Fruit fly (Drosophila melanogaster) Kc167 (cell line): Measurements from ENCODE around the gene Odj.
"Not testable (repeated sequence)": the region's sequence is repeated elsewhere in the genome, so short reads cannot be mapped to it uniquely, and the experiment has no call there.

ENCODE experiments used
- Myc ChIP-seq: fragments of >200 bp; optimal IDR thresholded peaks from 2 replicates; lab custom pipeline; 2017; ENCODE audit warnings: missing external identifiers
- Sin3A ChIP-seq: fragments of >200 bp; optimal IDR thresholded peaks from 2 replicates; lab custom pipeline; 2018; ENCODE audit warnings: missing external identifiers
- h ChIP-seq: fragments of >200 bp; optimal IDR thresholded peaks from 3 replicates; lab custom pipeline; 2018; ENCODE audit warnings: missing external identifiers
- insv ChIP-seq: fragments of >200 bp; optimal IDR thresholded peaks from 3 replicates; lab custom pipeline; 2018; ENCODE audit warnings: missing external identifiers
- psq ChIP-seq: fragments of >200 bp; optimal IDR thresholded peaks from 2 replicates; lab custom pipeline; 2017; ENCODE audit warnings: missing external identifiers
- ttk ChIP-seq: sonication (Bioruptor generic); optimal IDR thresholded peaks from 2 replicates; lab custom pipeline; 2017; ENCODE audit warnings: missing external identifiers

dm6 chr3R:17763088-17763487, 45.9 kb downstream of the Odj start, which contains the start of gene TyrR:
- TF ChIP-seq Sin3A (lab: Kevin White, UChicago); psq (lab: Kevin White, UChicago); ttk; Myc (lab: Kevin White, UChicago); insv (lab: Kevin White, UChicago); h: not testable (repeated sequence)
